Fruit fly (Drosophila melanogaster): Measurements from ENCODE around the gene CG5447.
A peak's percentile ranks its signal among the peaks of the same experiment; 100 is the strongest.

Gene CG5447

DNA sequence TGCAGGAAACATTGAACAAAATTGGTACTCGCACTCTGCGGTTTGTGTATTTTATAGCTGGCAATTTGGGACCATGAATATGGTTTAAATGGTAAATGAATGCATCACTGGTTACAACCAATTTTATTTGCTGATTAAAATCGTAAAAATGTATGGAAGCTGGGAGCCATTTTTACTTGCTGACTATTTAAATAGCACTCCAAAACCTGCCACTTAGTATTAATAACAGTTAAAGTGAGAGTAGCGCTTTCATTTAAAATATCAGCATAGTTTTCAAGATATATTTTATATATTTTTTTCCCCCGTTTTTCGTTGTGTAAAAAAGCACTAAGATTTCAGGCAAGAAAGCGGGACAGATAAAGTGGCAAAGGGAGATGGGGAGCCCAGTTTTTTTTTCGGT is 32.2 kb downstream of the CG5447 start:
- TF ChIP-seq foxo (GFP tag; optimal IDR thresholded peaks at IDR 0.05) (peak in 1 of 2 experiments; percentile 24), sage (GFP tag; optimal IDR thresholded peaks at IDR 0.05) (no peak), usp (GFP tag; optimal IDR thresholded peaks at IDR 0.05) (no peak), HLH106 (tag; optimal IDR thresholded peaks at IDR 0.05) (peak; percentile 19), fru (GFP tag; optimal IDR thresholded peaks at IDR 0.05) (peak; percentile 46), woc (GFP tag; optimal IDR thresholded peaks at IDR 0.05) (no peak), ey (GFP tag; optimal IDR thresholded peaks at IDR 0.05) (no peak), GATAd (GFP tag; optimal IDR thresholded peaks at IDR 0.05) (no peak), h (GFP tag; optimal IDR thresholded peaks at IDR 0.05) (peak; percentile 41), Dfd (GFP tag; optimal IDR thresholded peaks at IDR 0.05) (no peak), psq (GFP tag; optimal IDR thresholded peaks at IDR 0.05) (peak; percentile 13), Abd-B (GFP tag; optimal IDR thresholded peaks at IDR 0.05) (no peak), dl (GFP tag; optimal IDR thresholded peaks at IDR 0.05; ENCODE audit: insufficient read depth in 1 of 2, partially characterized antibody in 2 of 2) (no peak), br (GFP tag; optimal IDR thresholded peaks at IDR 0.05) (peak; percentile 5)

DNA sequence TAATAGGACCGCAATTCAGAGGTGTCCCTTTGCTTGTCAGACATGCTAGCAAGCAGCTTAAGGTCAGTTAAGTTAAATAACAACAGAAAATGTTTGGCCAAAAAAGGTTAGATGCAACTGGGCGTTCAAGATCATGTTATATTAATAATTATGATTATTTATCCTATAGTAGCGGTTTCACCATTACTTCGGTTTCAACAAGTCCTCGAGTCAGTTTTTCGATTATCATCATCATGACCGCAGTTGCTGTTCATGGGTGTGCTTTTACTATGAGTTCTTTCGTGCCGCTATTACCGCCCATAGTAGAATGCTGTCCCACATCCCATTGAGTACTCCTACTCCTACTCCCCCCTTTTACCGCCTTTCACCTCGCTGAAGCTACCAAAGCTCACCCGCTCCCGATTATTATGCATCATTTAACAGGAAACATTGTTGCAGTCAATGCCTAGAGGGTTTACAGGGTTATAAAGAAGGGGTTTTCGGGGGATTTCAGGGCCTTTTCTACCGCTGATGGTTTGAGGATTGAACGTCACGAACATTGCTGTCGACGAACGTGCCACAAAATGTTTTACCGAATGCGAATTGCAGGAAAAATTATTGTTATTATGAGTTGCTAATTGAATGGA is 33.0 kb downstream of the CG5447 start:
- no peak for TF ChIP-seq Sp1 (GFP tag; optimal IDR thresholded peaks at IDR 0.05)
- no peak for TF ChIP-seq Hnf4 (GFP tag; optimal IDR thresholded peaks at IDR 0.05)
- TF ChIP-seq CG32264 (GFP tag; optimal IDR thresholded peaks at IDR 0.05) = no peak
- no peak for TF ChIP-seq GATAd (GFP tag; optimal IDR thresholded peaks at IDR 0.05)
- no peak for TF ChIP-seq dmrt93B (GFP tag; optimal IDR thresholded peaks at IDR 0.05)
- no peak for TF ChIP-seq pan (optimal IDR thresholded peaks at IDR 0.05)
- no peak for TF ChIP-seq foxo (GFP tag; optimal IDR thresholded peaks at IDR 0.05)
- no peak for TF ChIP-seq psq (GFP tag; optimal IDR thresholded peaks at IDR 0.05)
- TF ChIP-seq h (GFP tag; optimal IDR thresholded peaks at IDR 0.05) = no peak
- no peak for TF ChIP-seq brk (GFP tag; optimal IDR thresholded peaks at IDR 0.05)
- no peak for TF ChIP-seq dl (GFP tag; optimal IDR thresholded peaks at IDR 0.05; ENCODE audit: insufficient read depth in 1 of 2, partially characterized antibody in 2 of 2)
- TF ChIP-seq CG9705 (GFP tag; optimal IDR thresholded peaks at IDR 0.05) = no peak
- no peak for TF ChIP-seq HLH106 (tag; optimal IDR thresholded peaks at IDR 0.05)
- TF ChIP-seq Rel (GFP tag; optimal IDR thresholded peaks at IDR 0.05) = no peak
- no peak for TF ChIP-seq Rel (tag; optimal IDR thresholded peaks at IDR 0.05)
- TF ChIP-seq lola (GFP tag; optimal IDR thresholded peaks at IDR 0.05) = no peak
- no peak for TF ChIP-seq Vsx2 (GFP tag; optimal IDR thresholded peaks at IDR 0.05; ENCODE audit: partially characterized antibody)
- TF ChIP-seq rgr (GFP tag; optimal IDR thresholded peaks at IDR 0.05) = no peak
- TF ChIP-seq Hr78 (GFP tag; optimal IDR thresholded peaks at IDR 0.05) = no peak

DNA sequence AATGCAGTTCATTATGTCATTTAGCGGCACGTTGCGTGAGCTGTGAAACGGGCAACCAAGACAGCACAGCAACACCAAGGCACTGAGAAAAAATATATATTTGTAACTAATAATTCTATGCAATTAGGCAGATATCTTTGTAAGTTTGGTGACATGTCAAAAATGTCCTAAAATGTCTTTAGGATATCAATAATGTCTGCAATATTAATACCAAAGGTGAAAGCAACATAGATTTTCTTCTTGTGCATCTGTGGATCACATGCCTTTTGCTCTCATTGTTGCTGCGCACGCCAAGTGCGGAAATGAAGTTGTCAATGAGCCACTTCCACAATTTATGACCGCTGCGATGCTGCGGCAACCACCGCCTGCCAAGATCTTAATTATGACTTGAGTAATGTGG is 37.1 kb downstream of the CG5447 start:
- no peak for TF ChIP-seq GATAd (GFP tag; optimal IDR thresholded peaks at IDR 0.05)
- no peak for TF ChIP-seq Abd-B (GFP tag; optimal IDR thresholded peaks at IDR 0.05)
- TF ChIP-seq fru (GFP tag; optimal IDR thresholded peaks at IDR 0.05) = peak; percentile 36
- TF ChIP-seq br (GFP tag; optimal IDR thresholded peaks at IDR 0.05) = no peak
- TF ChIP-seq Vsx2 (GFP tag; optimal IDR thresholded peaks at IDR 0.05; ENCODE audit: partially characterized antibody) = no peak
- no peak for TF ChIP-seq woc (GFP tag; optimal IDR thresholded peaks at IDR 0.05)
- peak; percentile 3 for TF ChIP-seq OdsH (GFP tag; optimal IDR thresholded peaks at IDR 0.05)
- TF ChIP-seq ey (GFP tag; optimal IDR thresholded peaks at IDR 0.05) = peak; percentile 31
- TF ChIP-seq Hnf4 (GFP tag; optimal IDR thresholded peaks at IDR 0.05) = peak; percentile 2
- TF ChIP-seq rgr (GFP tag; optimal IDR thresholded peaks at IDR 0.05) = no peak
- TF ChIP-seq N (GFP tag; optimal IDR thresholded peaks at IDR 0.05) = no peak
- TF ChIP-seq dl (GFP tag; optimal IDR thresholded peaks at IDR 0.05; ENCODE audit: insufficient read depth in 1 of 2, partially characterized antibody in 2 of 2) = no peak
- TF ChIP-seq Hr78 (GFP tag; optimal IDR thresholded peaks at IDR 0.05) = no peak
- no peak for TF ChIP-seq brk (GFP tag; optimal IDR thresholded peaks at IDR 0.05)
- TF ChIP-seq sv (GFP tag; optimal IDR thresholded peaks at IDR 0.05) = no peak
- no peak for TF ChIP-seq CG32264 (GFP tag; optimal IDR thresholded peaks at IDR 0.05)
- no peak for TF ChIP-seq sage (GFP tag; optimal IDR thresholded peaks at IDR 0.05)
- no peak for TF ChIP-seq Hr83 (GFP tag; optimal IDR thresholded peaks at IDR 0.05; ENCODE audit: poor library complexity, severe bottlenecking)
- TF ChIP-seq Myc (optimal IDR thresholded peaks at IDR 0.05) = no peak
- no peak for TF ChIP-seq jim (GFP tag; optimal IDR thresholded peaks at IDR 0.05)
- TF ChIP-seq pan (optimal IDR thresholded peaks at IDR 0.05) = no peak
- no peak for TF ChIP-seq Dif (GFP tag; optimal IDR thresholded peaks at IDR 0.05; ENCODE audit: partially characterized antibody)
- TF ChIP-seq dmrt93B (GFP tag; optimal IDR thresholded peaks at IDR 0.05) = no peak
- no peak for TF ChIP-seq CG9705 (GFP tag; optimal IDR thresholded peaks at IDR 0.05)
- TF ChIP-seq tai (GFP tag; optimal IDR thresholded peaks at IDR 0.05) = no peak
- TF ChIP-seq Mio (GFP tag; optimal IDR thresholded peaks at IDR 0.05) = no peak
- TF ChIP-seq foxo (GFP tag; optimal IDR thresholded peaks at IDR 0.05) = peak in 1 of 2 experiments; percentile 48
- peak; percentile 6 for TF ChIP-seq psq (GFP tag; optimal IDR thresholded peaks at IDR 0.05)
- no peak for TF ChIP-seq Jra (GFP tag; optimal IDR thresholded peaks at IDR 0.05)
- TF ChIP-seq HLH106 (tag; optimal IDR thresholded peaks at IDR 0.05) = peak; percentile 31
- TF ChIP-seq Rel (GFP tag; optimal IDR thresholded peaks at IDR 0.05) = no peak
- TF ChIP-seq Rel (tag; optimal IDR thresholded peaks at IDR 0.05) = no peak
- TF ChIP-seq Sp1 (GFP tag; optimal IDR thresholded peaks at IDR 0.05) = peak; percentile 18
- no peak for TF ChIP-seq CrebA (GFP tag; optimal IDR thresholded peaks at IDR 0.05; ENCODE audit: borderline replicate concordance)
- TF ChIP-seq Dfd (GFP tag; optimal IDR thresholded peaks at IDR 0.05) = no peak
- no peak for TF ChIP-seq lola (GFP tag; optimal IDR thresholded peaks at IDR 0.05)
- no peak for TF ChIP-seq dsf (GFP tag; optimal IDR thresholded peaks at IDR 0.05; ENCODE audit: borderline replicate concordance)
- TF ChIP-seq usp (GFP tag; optimal IDR thresholded peaks at IDR 0.05) = no peak
- peak; percentile 55 for TF ChIP-seq h (GFP tag; optimal IDR thresholded peaks at IDR 0.05)
